Fruit fly (Drosophila melanogaster): Measurements from ENCODE around the gene Abcd3.

Gene Abcd3

dm6 chrX:19701611-19702010, 49.0 kb upstream of the Abcd3 start, which contains the start of gene Tcs4 (continued):
- TF ChIP-seq stc (GFP tag; IDR thresholded peaks at IDR 0.05) (no peak), BEAF-32 (GFP tag; optimal IDR thresholded peaks at IDR 0.05) (peak; percentile 8), zfh1 (GFP tag; IDR thresholded peaks at IDR 0.05) (no peak), Max (GFP tag; optimal IDR thresholded peaks at IDR 0.05) (no peak), Drgx (GFP tag; IDR thresholded peaks at IDR 0.05) (0 out of 2 replicates have a peak, but pooled peaks have one; percentile 6), nmo (GFP tag; optimal IDR thresholded peaks at IDR 0.05) (peak; percentile 48), dmrt11E (tag; optimal IDR thresholded peaks at IDR 0.05) (peak; percentile 47), PHDP (tag; optimal IDR thresholded peaks at IDR 0.05) (peak; percentile 44), CG7372 (GFP tag; IDR thresholded peaks at IDR 0.05) (no peak), emc (GFP tag; optimal IDR thresholded peaks at IDR 0.05) (no peak), CG7271 (tag; optimal IDR thresholded peaks at IDR 0.05) (no peak), CG1603 (tag; optimal IDR thresholded peaks at IDR 0.05) (peak; percentile 29), ato (GFP tag; IDR thresholded peaks at IDR 0.05; ENCODE audit: partially characterized antibody) (0 out of 2 replicates have a peak, but pooled peaks have one; percentile 26), CG6791 (GFP tag; IDR thresholded peaks at IDR 0.05; ENCODE audit: partially characterized antibody) (peak; percentile 72; the same call in 2 of the 3 replicates), CG9797 (GFP tag; optimal IDR thresholded peaks at IDR 0.05) (peak; percentile 70), nom (GFP tag; optimal IDR thresholded peaks at IDR 0.05) (no peak), CG11695 (GFP tag; IDR thresholded peaks at IDR 0.05) (0 out of 3 replicates have a peak, but pooled peaks have one; percentile 18), ab (GFP tag; optimal IDR thresholded peaks at IDR 0.05) (no peak), Ptx1 (GFP tag; IDR thresholded peaks at IDR 0.05) (no peak), vvl (GFP tag; IDR thresholded peaks at IDR 0.05) (peak; percentile 71), E2f2 (GFP tag; IDR thresholded peaks at IDR 0.05) (peak; percentile 51), CG9727 (GFP tag; optimal IDR thresholded peaks at IDR 0.05) (no peak), CG7963 (GFP tag; IDR thresholded peaks at IDR 0.05; ENCODE audit: partially characterized antibody) (no peak), dan (GFP tag; IDR thresholded peaks at IDR 0.05) (no peak), CG3726 (GFP tag; IDR thresholded peaks at IDR 0.05) (no peak), Dp (GFP tag; optimal IDR thresholded peaks at IDR 0.05) (peak; percentile 32), prd (optimal IDR thresholded peaks at IDR 0.05) (no peak), prd (GFP tag; IDR thresholded peaks at IDR 0.05) (peak; percentile 26; the same call in 1 of the 3 replicates), ase (GFP tag; IDR thresholded peaks at IDR 0.05) (no peak), bbx (GFP tag; IDR thresholded peaks at IDR 0.05; ENCODE audit: partially characterized antibody) (peak; percentile 60; the same call in 1 of the 2 replicates), CG4730 (GFP tag; IDR thresholded peaks at IDR 0.05) (no peak), Lpt (GFP tag; optimal IDR thresholded peaks at IDR 0.05) (no peak), CG2712 (tag; optimal IDR thresholded peaks at IDR 0.05) (peak; percentile 60), CG12659 (GFP tag; optimal IDR thresholded peaks at IDR 0.05) (peak; percentile 39), CG30020 (tag; optimal IDR thresholded peaks at IDR 0.05) (peak; percentile 56), CG4360 (GFP tag; IDR thresholded peaks at IDR 0.05) (no peak), trem (tag; optimal IDR thresholded peaks at IDR 0.05) (peak; percentile 43), Xrp1 (GFP tag; IDR thresholded peaks at IDR 0.05) (peak; percentile 43; the same call in 1 of the 2 replicates), CG15514 (GFP tag; optimal IDR thresholded peaks at IDR 0.05) (peak; percentile 16), Ets65A (GFP tag) (peak; percentile 67), gcm (GFP tag; optimal IDR thresholded peaks at IDR 0.05) (peak; percentile 3), phol (tag; optimal IDR thresholded peaks at IDR 0.05) (peak; percentile 60), nau (GFP tag; optimal IDR thresholded peaks at IDR 0.05) (no peak), unpg (GFP tag; optimal IDR thresholded peaks at IDR 0.05) (peak; percentile 45), CG15601 (tag; optimal IDR thresholded peaks at IDR 0.05) (peak; percentile 27), al (GFP tag; IDR thresholded peaks at IDR 0.05) (no peak), Scr (GFP tag; IDR thresholded peaks at IDR 0.05; ENCODE audit: partially characterized antibody) (peak; percentile 59), CG34376 (GFP tag; optimal IDR thresholded peaks at IDR 0.05) (no peak), Fer1 (GFP tag; optimal IDR thresholded peaks at IDR 0.05) (peak; percentile 5), CG11723 (GFP tag; optimal IDR thresholded peaks at IDR 0.05) (no peak)
